Worm (Caenorhabditis elegans) whole organism, L1 larva: ENCODE results near the gene pkhm-2.

Experiments used
- C16A3.4 ChIP-seq: fragments of 150-350 bp; optimal IDR thresholded peaks from 2 replicates; lab custom pipeline; 2014; ENCODE audit warnings: missing biosample characterization, missing genetic modification characterization
- elt-3 ChIP-seq, 6 experiments: fragments of 150-350 bp in 1 of 6; sonication (generic microtip); optimal IDR thresholded peaks; 2 replicates each; lab custom pipeline; 2017 to 2018; ENCODE audit warnings: missing biosample characterization in 6 of 6, missing genetic modification characterization in 6 of 6, inconsistent platforms in 1 of 6
- hlh-17 ChIP-seq: fragments of 200-800 bp; sonication (Bioruptor generic); optimal IDR thresholded peaks from 2 replicates; lab custom pipeline; 2018; ENCODE audit warnings: missing genetic modification characterization, mild to moderate bottlenecking, missing compliant biosample characterization, moderate library complexity, borderline replicate concordance
- lir-3 ChIP-seq: sonication (generic microtip); optimal IDR thresholded peaks from 2 replicates; lab custom pipeline; 2016; ENCODE audit warnings: mild to moderate bottlenecking, missing genetic modification characterization, moderate library complexity, missing compliant biosample characterization; ENCODE audit not compliant: poor library complexity
- lsy-2 ChIP-seq, 2 experiments: fragments of 150-350 bp; optimal IDR thresholded peaks; 2 replicates each; lab custom pipeline; 2014; ENCODE audit warnings: missing biosample characterization in 2 of 2, missing genetic modification characterization in 2 of 2
- snpc-4 ChIP-seq: fragments of 150-350 bp; optimal IDR thresholded peaks from 2 replicates; lab custom pipeline; 2014; ENCODE audit warnings: missing biosample characterization, missing genetic modification characterization
- unc-62 ChIP-seq: fragments of 150-350 bp; optimal IDR thresholded peaks from 2 replicates; lab custom pipeline; 2014; ENCODE audit warnings: missing biosample characterization, missing genetic modification reagents, missing genetic modification characterization

DNA sequence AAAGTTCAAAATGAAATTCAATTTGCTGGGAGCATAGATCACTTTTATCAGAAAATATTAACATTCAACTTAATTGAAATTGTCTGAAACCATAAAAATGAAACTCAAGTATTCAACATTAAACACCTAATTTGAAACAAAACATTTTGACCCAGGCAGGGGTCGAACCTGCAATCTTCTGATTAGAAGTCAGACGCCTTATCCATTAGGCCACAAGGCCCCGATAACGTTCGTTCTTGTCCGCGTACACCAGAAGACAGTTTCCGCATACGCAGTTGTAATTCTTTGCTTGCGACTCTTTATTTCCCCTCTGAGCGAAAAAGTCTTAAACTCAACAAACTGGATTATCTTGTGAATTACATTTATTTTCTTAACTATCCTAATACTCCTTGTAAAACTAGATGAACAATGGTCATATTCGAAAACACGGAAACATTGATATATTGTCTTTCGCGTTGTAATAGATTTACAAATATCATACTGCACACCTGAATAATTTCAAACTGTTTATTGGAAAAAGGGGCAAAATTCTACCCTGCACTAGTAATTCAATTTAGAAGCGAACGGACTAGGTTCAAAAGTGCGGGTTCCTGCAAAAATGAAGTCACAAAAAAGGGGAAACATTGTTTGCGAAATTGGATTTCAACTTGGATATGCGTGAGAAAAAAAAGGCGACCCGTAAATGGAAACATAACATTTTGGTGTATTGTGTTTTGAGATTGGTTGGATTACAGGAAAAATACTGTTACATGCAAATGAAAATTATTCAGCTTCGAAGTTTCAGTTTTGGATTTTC, 34.7 kb downstream of the pkhm-2 start:
- TF ChIP-seq C16A3.4 (tag; lab: Kevin White, UChicago) (peak; percentile 44), elt-3 (tag; optimal IDR thresholded peaks at IDR 0.05; lab: Kevin White, UChicago) (peak in 1 of 6 experiments; percentile 19), hlh-17 (GFP tag; lab: Kevin White, UChicago) (no peak), snpc-4 (tag; lab: Kevin White, UChicago) (no peak), lsy-2 (tag; optimal IDR thresholded peaks at IDR 0.05; lab: Kevin White, UChicago) (no peak), unc-62 (GFP tag; lab: Kevin White, UChicago) (no peak), lir-3 (tag; lab: Kevin White, UChicago) (no peak)
